Worm (Caenorhabditis elegans): ENCODE measurements around the gene clec-212.

Gene clec-212

DNA sequence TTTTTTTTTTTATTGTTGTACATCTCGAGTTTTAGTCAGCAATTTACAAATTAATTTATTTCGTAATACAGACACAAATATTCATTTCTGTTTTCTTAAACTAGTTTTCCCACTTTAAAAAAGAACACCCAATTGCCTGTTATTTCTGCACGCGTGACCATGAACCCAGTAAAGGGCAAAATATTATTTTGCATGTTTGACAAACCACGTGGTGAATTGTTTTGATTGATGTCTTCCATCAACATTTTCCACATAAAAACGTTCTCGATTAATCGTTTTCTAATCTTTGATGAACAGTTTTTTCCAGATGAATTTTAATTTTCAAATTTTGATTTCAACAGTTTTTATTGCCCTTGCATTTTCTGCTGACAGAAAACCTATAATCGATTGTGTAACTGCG is 44.5 kb downstream of the clec-212 start, which contains the start of gene C54F6.18:
Gene C54F6.18 (plus strand): TSS at position 301 of the 400 bp plus-strand sequence.
- no peak for TF ChIP-seq elt-2 (tag; optimal IDR thresholded peaks at IDR 0.05)
- TF ChIP-seq tbx-2 (tag; optimal IDR thresholded peaks at IDR 0.05), result no peak
- no peak for TF ChIP-seq fkh-10 (GFP tag; optimal IDR thresholded peaks at IDR 0.05)
- no peak for TF ChIP-seq nhr-28 (tag; optimal IDR thresholded peaks at IDR 0.05)
- no peak for TF ChIP-seq ceh-28 (tag; optimal IDR thresholded peaks at IDR 0.05)
- TF ChIP-seq nhr-23 (tag; optimal IDR thresholded peaks at IDR 0.05), result no peak
- TF ChIP-seq ceh-16 (tag; optimal IDR thresholded peaks at IDR 0.05), result no peak
- TF ChIP-seq fkh-2 (tag; optimal IDR thresholded peaks at IDR 0.05), result no peak
- no peak for TF ChIP-seq ceh-9 (tag; optimal IDR thresholded peaks at IDR 0.05)
- TF ChIP-seq nfya-1 (tag; optimal IDR thresholded peaks at IDR 0.05; ENCODE audit: insufficient read depth), result no peak
- no peak for TF ChIP-seq nhr-77 (tag; optimal IDR thresholded peaks at IDR 0.05)
- no peak for TF ChIP-seq mdl-1 (tag; optimal IDR thresholded peaks at IDR 0.05)
- TF ChIP-seq skn-1 (tag; optimal IDR thresholded peaks at IDR 0.05), result no peak
- TF ChIP-seq zag-1 (tag; optimal IDR thresholded peaks at IDR 0.05), result no peak
- no peak for TF ChIP-seq lin-15B (tag; optimal IDR thresholded peaks at IDR 0.05)
- TF ChIP-seq ama-1 (optimal IDR thresholded peaks at IDR 0.05), result no peak
- no peak for TF ChIP-seq pha-4 (tag; optimal IDR thresholded peaks at IDR 0.05)
- no peak for TF ChIP-seq daf-12 (tag; optimal IDR thresholded peaks at IDR 0.05)
- no peak for TF ChIP-seq unc-62 (GFP tag; optimal IDR thresholded peaks at IDR 0.05)

DNA sequence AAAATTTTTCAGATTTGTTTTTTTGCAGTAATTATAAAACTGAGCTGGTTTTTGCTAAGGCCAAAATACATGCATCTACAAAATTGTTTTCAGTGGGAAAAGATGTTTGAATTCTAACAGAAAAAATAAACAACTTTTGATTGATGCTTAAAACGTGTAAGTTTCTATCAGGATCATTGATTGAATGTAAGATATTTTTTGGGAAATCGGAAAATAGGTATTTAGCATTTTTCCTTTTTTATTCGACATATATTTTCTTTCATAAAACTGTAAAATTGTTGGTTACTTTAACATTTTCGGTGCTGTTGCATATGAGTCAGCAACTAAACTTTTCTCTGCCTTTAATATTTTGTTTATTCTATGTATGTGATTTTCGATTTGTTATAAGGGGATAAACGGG is 45.7 kb downstream of the clec-212 start, which contains the start of gene C54F6.20:
Gene C54F6.20 (plus strand): TSS at position 301 of the 400 bp plus-strand sequence.
- TF ChIP-seq ceh-16 (tag; optimal IDR thresholded peaks at IDR 0.05) (no peak), zag-1 (tag; optimal IDR thresholded peaks at IDR 0.05) (no peak), fkh-10 (GFP tag; optimal IDR thresholded peaks at IDR 0.05) (no peak), elt-2 (tag; optimal IDR thresholded peaks at IDR 0.05) (no peak), ZK546.5 (tag; optimal IDR thresholded peaks at IDR 0.05) (no peak), fos-1 (tag; optimal IDR thresholded peaks at IDR 0.05) (no peak), eor-1 (tag; optimal IDR thresholded peaks at IDR 0.05) (no peak), ceh-28 (tag; optimal IDR thresholded peaks at IDR 0.05) (no peak), pha-4 (tag; optimal IDR thresholded peaks at IDR 0.05) (no peak), ceh-9 (tag; optimal IDR thresholded peaks at IDR 0.05) (no peak), skn-1 (tag; optimal IDR thresholded peaks at IDR 0.05) (no peak), nhr-11 (tag; optimal IDR thresholded peaks at IDR 0.05) (no peak), nhr-25 (tag; optimal IDR thresholded peaks at IDR 0.05) (no peak), elt-1 (tag; optimal IDR thresholded peaks at IDR 0.05) (no peak), jun-1 (tag; optimal IDR thresholded peaks at IDR 0.05) (no peak), hmg-11 (tag; optimal IDR thresholded peaks at IDR 0.05) (no peak), unc-62 (GFP tag; optimal IDR thresholded peaks at IDR 0.05) (no peak), ceh-82 (tag; optimal IDR thresholded peaks at IDR 0.05) (no peak)

DNA sequence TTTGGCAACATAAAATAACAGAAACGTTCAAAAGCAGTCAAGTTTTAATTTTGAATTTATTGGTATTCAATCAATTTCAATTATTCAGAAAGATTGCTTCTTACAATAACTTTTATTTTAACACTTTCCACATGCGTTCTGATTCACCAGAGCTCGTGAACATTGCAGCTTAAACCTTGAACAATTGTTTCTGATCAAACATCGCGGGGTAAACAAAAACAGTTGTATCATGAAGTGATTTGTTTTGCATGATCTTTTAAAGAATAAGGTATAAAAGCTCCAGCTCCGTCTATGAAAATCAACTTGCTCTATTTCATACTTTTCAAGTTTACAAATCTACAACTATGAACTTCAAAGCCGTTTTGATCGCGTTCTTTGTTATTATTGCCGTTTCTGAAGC is 46.8 kb downstream of the clec-212 start, which contains the start of gene C54F6.6:
Gene C54F6.6 (plus strand): TSS at position 301 of the 400 bp plus-strand sequence.
- TF ChIP-seq lin-15B (tag; optimal IDR thresholded peaks at IDR 0.05) (no peak), ama-1 (optimal IDR thresholded peaks at IDR 0.05) (no peak), nhr-25 (tag; optimal IDR thresholded peaks at IDR 0.05) (no peak), nhr-28 (tag; optimal IDR thresholded peaks at IDR 0.05) (no peak), eor-1 (tag; optimal IDR thresholded peaks at IDR 0.05) (no peak), nhr-237 (tag; optimal IDR thresholded peaks at IDR 0.05) (no peak), nhr-11 (tag; optimal IDR thresholded peaks at IDR 0.05) (no peak), jun-1 (tag; optimal IDR thresholded peaks at IDR 0.05) (no peak), nhr-77 (tag; optimal IDR thresholded peaks at IDR 0.05) (no peak), lsy-12 (tag; optimal IDR thresholded peaks at IDR 0.05) (no peak), ZK546.5 (tag; optimal IDR thresholded peaks at IDR 0.05) (no peak), elt-1 (tag; optimal IDR thresholded peaks at IDR 0.05) (no peak), unc-39 (tag; optimal IDR thresholded peaks at IDR 0.05) (no peak), pqm-1 (tag; optimal IDR thresholded peaks at IDR 0.05) (no peak), R02D3.7 (tag; optimal IDR thresholded peaks at IDR 0.05) (no peak), nhr-12 (tag; optimal IDR thresholded peaks at IDR 0.05) (no peak), mdl-1 (tag; optimal IDR thresholded peaks at IDR 0.05) (no peak), zag-1 (tag; optimal IDR thresholded peaks at IDR 0.05) (no peak), unc-62 (GFP tag; optimal IDR thresholded peaks at IDR 0.05) (no peak)

DNA sequence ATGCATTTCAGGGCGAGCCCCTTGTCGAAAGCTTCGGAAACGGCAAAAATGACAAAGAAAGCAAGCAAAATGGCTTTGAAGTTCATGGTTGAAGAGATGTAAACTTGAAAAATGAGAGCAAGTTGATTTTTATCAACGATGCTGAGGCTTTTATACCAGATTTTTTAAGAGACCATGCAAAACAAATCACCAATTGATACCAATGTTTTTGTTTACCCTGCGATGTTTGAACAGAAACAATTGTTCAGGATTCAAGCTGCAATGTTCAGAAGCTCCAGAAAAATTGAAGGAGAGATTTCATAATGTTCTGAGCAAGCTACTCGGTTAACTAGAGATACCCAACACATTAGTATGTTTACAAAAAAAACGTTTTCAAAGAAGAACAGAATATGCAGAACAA is 47.9 kb downstream of the clec-212 start, which contains the start of gene C54F6.15:
Gene C54F6.15 (minus strand): TSS at position 101 of the 400 bp plus-strand sequence.
- TF ChIP-seq fos-1 (tag; optimal IDR thresholded peaks at IDR 0.05) (no peak), fkh-10 (GFP tag; optimal IDR thresholded peaks at IDR 0.05) (no peak), ceh-16 (tag; optimal IDR thresholded peaks at IDR 0.05) (no peak), pha-4 (tag; optimal IDR thresholded peaks at IDR 0.05) (no peak), hmg-11 (tag; optimal IDR thresholded peaks at IDR 0.05) (no peak), elt-3 (tag; optimal IDR thresholded peaks at IDR 0.05) (no peak), nhr-25 (tag; optimal IDR thresholded peaks at IDR 0.05) (no peak), nhr-23 (tag; optimal IDR thresholded peaks at IDR 0.05) (no peak), sea-2 (GFP tag; optimal IDR thresholded peaks at IDR 0.05) (no peak), zag-1 (tag; optimal IDR thresholded peaks at IDR 0.05) (no peak)
